Fruit fly (Drosophila melanogaster): Measurements from ENCODE around the gene CG15202.

CG15202 gene

DNA sequence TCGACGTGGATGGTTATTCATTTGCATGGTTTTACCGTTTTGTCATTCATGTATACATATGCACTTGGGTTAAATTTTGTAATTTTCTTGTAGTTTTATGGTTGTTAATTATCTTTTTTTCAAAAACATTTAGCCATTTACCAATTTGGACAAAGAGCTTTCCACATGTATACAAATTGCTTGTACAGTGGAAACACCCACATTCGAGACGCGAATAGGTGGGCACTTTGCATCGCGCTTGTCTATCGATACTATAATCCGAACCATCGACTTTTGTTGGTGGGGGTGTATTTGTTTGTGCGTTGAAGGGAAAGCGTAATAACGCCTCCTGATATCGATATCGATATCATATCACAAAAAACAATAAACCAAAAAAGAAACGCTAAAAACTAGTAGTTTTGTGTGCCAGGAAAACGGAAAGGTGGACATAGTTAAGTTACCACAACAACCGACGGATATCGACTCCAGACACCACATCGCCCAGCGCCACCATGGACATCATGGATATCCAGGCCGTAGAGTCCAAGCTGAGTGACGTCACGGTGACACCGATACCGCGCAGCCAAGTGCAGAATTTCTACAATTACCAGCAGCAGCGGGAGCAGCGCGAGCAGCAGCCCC is 4.7 kb upstream of the CG15202 start, which contains the start of gene CDK2AP1 (continued):
- no peak for TF ChIP-seq CG8281 (tag; optimal IDR thresholded peaks at IDR 0.05)
- peak; percentile 68; the same call in 1 of the 2 replicates for TF ChIP-seq sna (GFP tag; IDR thresholded peaks at IDR 0.05; ENCODE audit: partially characterized antibody)
- no peak for TF ChIP-seq CG15073 (GFP tag; optimal IDR thresholded peaks at IDR 0.05)
- no peak for TF ChIP-seq ttk (GFP tag; IDR thresholded peaks at IDR 0.05)
- no peak for TF ChIP-seq CG8765 (GFP tag; IDR thresholded peaks at IDR 0.05)
- TF ChIP-seq CG10431 (GFP tag; optimal IDR thresholded peaks at IDR 0.05): no peak
- no peak for TF ChIP-seq CG17568 (GFP tag; optimal IDR thresholded peaks at IDR 0.05)
- no peak for TF ChIP-seq CG10274 (GFP tag; optimal IDR thresholded peaks at IDR 0.05)
- no peak for TF ChIP-seq Stat92E (GFP tag; optimal IDR thresholded peaks at IDR 0.05)
- TF ChIP-seq CG3407 (GFP tag; optimal IDR thresholded peaks at IDR 0.05): no peak
- TF ChIP-seq al (GFP tag; IDR thresholded peaks at IDR 0.05): no peak
- TF ChIP-seq Ssrp (tag; optimal IDR thresholded peaks at IDR 0.05): no peak
- TF ChIP-seq kah (GFP tag; optimal IDR thresholded peaks at IDR 0.05): no peak
- no peak for TF ChIP-seq yki (optimal IDR thresholded peaks at IDR 0.05)
- no peak for TF ChIP-seq chm (GFP tag; IDR thresholded peaks at IDR 0.05)
- no peak for TF ChIP-seq btn (GFP tag; optimal IDR thresholded peaks at IDR 0.05)
- no peak for TF ChIP-seq p53 (GFP tag; optimal IDR thresholded peaks at IDR 0.05)
- TF ChIP-seq CG7839 (tag; optimal IDR thresholded peaks at IDR 0.05): peak; percentile 26
- TF ChIP-seq shn (GFP tag; optimal IDR thresholded peaks at IDR 0.05): peak; percentile 43
- no peak for TF ChIP-seq fd102C (GFP tag; optimal IDR thresholded peaks at IDR 0.05)
- TF ChIP-seq CG1024 (GFP tag; IDR thresholded peaks at IDR 0.05): peak; percentile 78
- TF ChIP-seq ro (GFP tag; IDR thresholded peaks at IDR 0.05): no peak
- no peak for TF ChIP-seq CG7556 (GFP tag; optimal IDR thresholded peaks at IDR 0.05)
- no peak for TF ChIP-seq Nf-YA (GFP tag; IDR thresholded peaks at IDR 0.05)
- TF ChIP-seq fru (optimal IDR thresholded peaks at IDR 0.05): no peak
- no peak for TF ChIP-seq CG10565 (GFP tag; optimal IDR thresholded peaks at IDR 0.05)
- TF ChIP-seq Mad (GFP tag; optimal IDR thresholded peaks at IDR 0.05): no peak
- TF ChIP-seq CG9437 (GFP tag; optimal IDR thresholded peaks at IDR 0.05): no peak
- TF ChIP-seq slp2 (GFP tag; optimal IDR thresholded peaks at IDR 0.05): peak; percentile 11
- TF ChIP-seq bsh (GFP tag; optimal IDR thresholded peaks at IDR 0.05): peak in 1 of 2 experiments; percentile 7
- peak; percentile 35 for TF ChIP-seq Abd-B (GFP tag; optimal IDR thresholded peaks at IDR 0.05)
- TF ChIP-seq CG8089 (GFP tag; optimal IDR thresholded peaks at IDR 0.05): no peak
- TF ChIP-seq dpn (GFP tag; optimal IDR thresholded peaks at IDR 0.05): peak in 1 of 2 experiments; percentile 37
- TF ChIP-seq Aef1 (GFP tag; IDR thresholded peaks at IDR 0.05): peak; percentile 25; the same call in 1 of the 3 replicates
- peak; percentile 83 for TF ChIP-seq bbx (GFP tag; IDR thresholded peaks at IDR 0.05; ENCODE audit: partially characterized antibody)
- TF ChIP-seq so (GFP tag; IDR thresholded peaks at IDR 0.05): peak; percentile 51; the same call in 2 of the 3 replicates
- TF ChIP-seq Neu2 (GFP tag; optimal IDR thresholded peaks at IDR 0.05; ENCODE audit: borderline replicate concordance): no peak
- TF ChIP-seq CG15479 (GFP tag; optimal IDR thresholded peaks at IDR 0.05): no peak
- peak; percentile 25 for TF ChIP-seq CG7786 (GFP tag; optimal IDR thresholded peaks at IDR 0.05)
- TF ChIP-seq CG9609 (GFP tag; optimal IDR thresholded peaks at IDR 0.05): peak; percentile 1
- TF ChIP-seq dysf (GFP tag; IDR thresholded peaks at IDR 0.05): peak; percentile 17; the same call in 1 of the 3 replicates
- TF ChIP-seq CG12219 (GFP tag; optimal IDR thresholded peaks at IDR 0.05): no peak
- no peak for TF ChIP-seq Hr39 (optimal IDR thresholded peaks at IDR 0.05)
- TF ChIP-seq CG15514 (GFP tag; optimal IDR thresholded peaks at IDR 0.05): peak; percentile 68
- TF ChIP-seq ase (GFP tag; IDR thresholded peaks at IDR 0.05): no peak
- peak; percentile 11 for TF ChIP-seq CG17186 (GFP tag; optimal IDR thresholded peaks at IDR 0.05)
- TF ChIP-seq jing (GFP tag; optimal IDR thresholded peaks at IDR 0.05): no peak
- TF ChIP-seq HHEX (GFP tag; optimal IDR thresholded peaks at IDR 0.05): no peak
- TF ChIP-seq fu2 (GFP tag; optimal IDR thresholded peaks at IDR 0.05): peak; percentile 26
- TF ChIP-seq CG31388 (GFP tag; optimal IDR thresholded peaks at IDR 0.05): no peak
- no peak for TF ChIP-seq CG14965 (GFP tag; optimal IDR thresholded peaks at IDR 0.05; ENCODE audit: borderline replicate concordance)

Data from whole organism, embryonic.